Worm (Caenorhabditis elegans) whole organism, midembryonic: ENCODE measurements around the gene R09F10.3.

Source experiments
- flt-1 ChIP-seq: fragments of 200-800 bp; sonication (Bioruptor generic); IDR thresholded peaks from 2 replicates; pipeline ENCODE4 v1.3.6; 2022; ENCODE audit warnings: missing genetic modification characterization, missing compliant biosample characterization
- klf-2 ChIP-seq: fragments of 200-800 bp; sonication (Bioruptor generic); conservative IDR thresholded peaks from 2 replicates; pipeline ENCODE4 v1.3.6; 2022; ENCODE audit warnings: missing genetic modification reagents, missing genetic modification characterization, missing compliant biosample characterization
- ref-1 ChIP-seq: fragments of 200-800 bp; sonication (Bioruptor generic); conservative IDR thresholded peaks from 2 replicates; pipeline ENCODE4 v1.3.6; 2022; ENCODE audit warnings: missing genetic modification reagents, missing genetic modification characterization, missing compliant biosample characterization
- tab-1 ChIP-seq: fragments of 200-800 bp; sonication (Bioruptor generic); IDR thresholded peaks from 2 replicates; pipeline ENCODE4 v1.3.6; 2022; ENCODE audit warnings: missing genetic modification characterization, missing compliant biosample characterization
- ztf-23 ChIP-seq: fragments of 200-800 bp; sonication (Bioruptor generic); IDR thresholded peaks from 2 replicates; pipeline ENCODE4 v1.3.6; 2022; ENCODE audit warnings: missing genetic modification reagents, missing genetic modification characterization, missing compliant biosample characterization

DNA sequence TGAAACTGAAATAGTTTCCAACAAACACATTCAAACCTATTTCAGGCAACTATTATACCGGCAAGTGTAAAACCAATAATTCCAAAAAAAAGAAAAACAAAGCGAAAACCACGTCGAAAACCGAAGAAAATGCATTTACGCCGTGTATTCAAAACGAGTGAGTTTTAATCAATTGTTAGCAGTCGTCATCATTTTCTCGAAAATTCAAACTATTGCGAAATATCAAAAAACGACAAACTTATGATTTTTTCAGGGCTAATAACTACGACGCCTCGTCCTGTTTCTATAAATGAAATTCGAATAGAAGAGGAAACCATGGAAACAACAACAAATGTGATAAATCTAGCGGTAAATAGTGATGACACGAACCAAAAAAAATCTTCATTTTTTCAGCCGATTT, 8.3 kb upstream of the R09F10.3 start:
- TF ChIP-seq klf-2 (GFP tag; lab: Robert Waterston, UW) (no peak), ztf-23 (GFP tag; lab: Robert Waterston, UW) (no peak), ref-1 (GFP tag; lab: Robert Waterston, UW) (no peak), tab-1 (GFP tag; lab: Robert Waterston, UW) (no peak), flt-1 (GFP tag; lab: Robert Waterston, UW) (no peak)
